Worm (Caenorhabditis elegans): ENCODE measurements around the gene F10C1.23.
A peak's percentile ranks its signal among the peaks of the same experiment; 100 is the strongest.

F10C1.23 gene

DNA sequence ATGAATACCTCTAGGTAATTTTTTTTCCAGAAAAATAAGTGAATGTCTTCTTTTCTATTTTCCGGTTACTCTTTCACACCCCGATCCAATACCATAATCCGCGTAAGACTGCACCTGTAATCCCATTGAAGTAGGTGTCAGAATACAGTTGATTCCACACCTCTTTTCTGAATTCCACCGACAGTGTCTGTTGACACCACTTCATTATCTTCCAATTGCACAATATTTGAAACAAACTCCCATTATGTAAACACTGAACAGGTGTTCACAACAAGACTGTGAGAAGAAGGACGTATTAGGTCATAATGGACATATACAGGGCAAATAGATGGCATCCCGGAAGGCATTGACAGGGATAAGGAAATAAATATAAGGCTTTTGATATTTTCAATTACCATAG lies 19.5 kb downstream of the F10C1.23 start:
- TF ChIP-seq dao-5 (tag; optimal IDR thresholded peaks at IDR 0.05) (no peak), him-1 (tag; optimal IDR thresholded peaks at IDR 0.05) (no peak), W03F9.2 (tag; optimal IDR thresholded peaks at IDR 0.05) (no peak)

- TF ChIP-seq W03F9.2 (tag; optimal IDR thresholded peaks at IDR 0.05), result no peak
- no peak for TF ChIP-seq dao-5 (tag; optimal IDR thresholded peaks at IDR 0.05)
- TF ChIP-seq him-1 (tag; optimal IDR thresholded peaks at IDR 0.05), result peak; percentile 75
Measured at ce11 chrII:5779866-5780265, 22.0 kb downstream of the F10C1.23 start.

DNA sequence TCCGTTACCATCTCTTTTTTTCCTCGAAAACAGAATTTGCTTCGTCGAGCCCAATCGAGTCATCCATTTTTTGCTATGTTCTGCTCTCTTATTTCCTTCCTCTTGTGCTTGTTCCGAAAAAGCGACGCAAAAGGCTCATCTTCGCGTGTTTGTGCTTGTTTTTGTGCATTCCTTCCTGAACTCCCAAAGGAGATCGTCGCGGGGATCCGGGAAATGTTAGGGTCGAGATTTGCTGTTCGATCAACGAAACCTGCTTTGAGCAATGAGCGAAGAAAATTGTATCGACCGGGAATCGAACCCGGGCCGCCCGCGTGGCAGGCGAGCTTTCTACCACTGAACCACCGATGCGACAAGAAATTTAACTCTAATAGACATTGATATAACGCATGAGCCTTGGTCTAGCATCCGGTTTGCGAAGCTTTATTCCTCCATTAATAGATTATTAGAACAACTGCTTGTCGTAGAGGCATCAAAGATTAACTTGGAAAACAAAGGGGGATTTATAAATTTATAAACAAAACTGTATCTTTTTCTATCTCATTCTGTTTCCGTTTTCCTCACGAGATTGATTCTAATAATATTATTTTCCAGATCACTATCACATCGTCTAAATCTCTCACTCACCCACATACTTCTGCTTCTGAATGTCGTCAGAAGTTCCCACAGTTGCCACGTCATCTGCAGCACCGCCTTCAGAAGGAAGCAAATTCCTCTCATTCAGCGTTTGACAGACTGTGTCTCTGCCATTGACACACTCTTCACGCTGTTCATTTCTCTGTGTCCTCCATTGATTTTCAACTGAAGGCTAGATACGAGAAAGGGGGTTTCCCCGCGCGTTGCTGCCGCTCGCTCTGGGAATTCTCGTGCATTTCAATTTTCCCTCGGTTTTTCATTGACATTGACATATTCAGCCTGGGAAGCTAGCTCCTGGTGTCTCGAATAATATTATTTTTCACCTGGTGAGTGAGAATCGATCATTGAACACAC lies 24.4 kb downstream of the F10C1.23 start, which contains the start of gene K05F1.6:
TSS of gene K05F1.6 (plus strand) at position 586 of the 987 bp plus-strand sequence.
- TF ChIP-seq W03F9.2 (tag; optimal IDR thresholded peaks at IDR 0.05) (peak; percentile 67), him-1 (tag; optimal IDR thresholded peaks at IDR 0.05) (peak; percentile 34), dao-5 (tag; optimal IDR thresholded peaks at IDR 0.05) (peak; percentile 47)

ce11 chrII:5785504-5785903 lies 27.7 kb downstream of the F10C1.23 start:
- TF ChIP-seq W03F9.2 (tag; optimal IDR thresholded peaks at IDR 0.05) (no peak), dao-5 (tag; optimal IDR thresholded peaks at IDR 0.05) (no peak), him-1 (tag; optimal IDR thresholded peaks at IDR 0.05) (no peak)

- TF ChIP-seq dao-5 (tag; optimal IDR thresholded peaks at IDR 0.05), result no peak
- no peak for TF ChIP-seq him-1 (tag; optimal IDR thresholded peaks at IDR 0.05)
- TF ChIP-seq W03F9.2 (tag; optimal IDR thresholded peaks at IDR 0.05), result no peak
Measured at ce11 chrII:5788815-5789214, 31.0 kb downstream of the F10C1.23 start, which contains the start of gene K05F1.13. K05F1.13 (plus strand) TSS chrII:5789115.

ce11 chrII:5790313-5790773 lies 32.5 kb downstream of the F10C1.23 start, which contains the start of gene lect-2:
lect-2 (plus strand) TSS chrII:5790723.
- no peak for TF ChIP-seq dao-5 (tag; optimal IDR thresholded peaks at IDR 0.05)
- TF ChIP-seq him-1 (tag; optimal IDR thresholded peaks at IDR 0.05), result no peak
- no peak for TF ChIP-seq W03F9.2 (tag; optimal IDR thresholded peaks at IDR 0.05)

ce11 chrII:5792490-5792889 lies 34.6 kb downstream of the F10C1.23 start, which contains the start of gene K05F1.14:
K05F1.14 (minus strand) TSS chrII:5792590.
- no peak for TF ChIP-seq dao-5 (tag; optimal IDR thresholded peaks at IDR 0.05)
- TF ChIP-seq W03F9.2 (tag; optimal IDR thresholded peaks at IDR 0.05), result no peak
- TF ChIP-seq him-1 (tag; optimal IDR thresholded peaks at IDR 0.05), result no peak

ce11 chrII:5794195-5794594 lies 36.4 kb downstream of the F10C1.23 start, which contains the start of gene acdh-8:
acdh-8 (plus strand) TSS chrII:5794495.
- TF ChIP-seq W03F9.2 (tag; optimal IDR thresholded peaks at IDR 0.05), result no peak
- TF ChIP-seq dao-5 (tag; optimal IDR thresholded peaks at IDR 0.05), result no peak
- no peak for TF ChIP-seq him-1 (tag; optimal IDR thresholded peaks at IDR 0.05)

ce11 chrII:5797348-5797977 lies 39.6 kb downstream of the F10C1.23 start, which contains the start of the genes msp-63 and msp-142:
msp-63 (minus strand) TSS chrII:5797448.
msp-142 (plus strand) TSS chrII:5797927.
- no peak for TF ChIP-seq him-1 (tag; optimal IDR thresholded peaks at IDR 0.05)
- no peak for TF ChIP-seq W03F9.2 (tag; optimal IDR thresholded peaks at IDR 0.05)
- TF ChIP-seq dao-5 (tag; optimal IDR thresholded peaks at IDR 0.05), result no peak

DNA sequence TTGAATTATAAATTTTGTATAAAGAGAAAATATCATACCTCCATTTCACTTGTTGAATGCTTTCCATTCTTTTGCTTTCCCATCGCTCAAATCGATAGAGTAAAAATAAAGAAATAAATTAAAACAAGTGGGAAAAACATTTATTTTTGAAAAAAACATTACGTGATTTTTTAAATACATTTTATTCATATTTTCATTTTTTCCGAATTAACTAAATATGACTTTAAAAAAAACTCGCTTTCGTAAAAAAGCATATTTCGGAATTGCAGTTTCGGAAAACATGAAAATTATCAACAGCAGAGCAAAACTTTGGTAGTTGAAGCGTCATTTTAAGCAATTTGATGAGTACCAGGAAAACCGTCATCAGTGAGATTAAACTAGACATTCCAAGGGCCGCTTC lies 41.7 kb downstream of the F10C1.23 start, which contains the start of gene K05F1.8:
TSS of gene K05F1.8 (minus strand) at position 101 of the 400 bp plus-strand sequence.
- TF ChIP-seq him-1 (tag; optimal IDR thresholded peaks at IDR 0.05) (no peak), W03F9.2 (tag; optimal IDR thresholded peaks at IDR 0.05) (no peak), dao-5 (tag; optimal IDR thresholded peaks at IDR 0.05) (no peak)

DNA sequence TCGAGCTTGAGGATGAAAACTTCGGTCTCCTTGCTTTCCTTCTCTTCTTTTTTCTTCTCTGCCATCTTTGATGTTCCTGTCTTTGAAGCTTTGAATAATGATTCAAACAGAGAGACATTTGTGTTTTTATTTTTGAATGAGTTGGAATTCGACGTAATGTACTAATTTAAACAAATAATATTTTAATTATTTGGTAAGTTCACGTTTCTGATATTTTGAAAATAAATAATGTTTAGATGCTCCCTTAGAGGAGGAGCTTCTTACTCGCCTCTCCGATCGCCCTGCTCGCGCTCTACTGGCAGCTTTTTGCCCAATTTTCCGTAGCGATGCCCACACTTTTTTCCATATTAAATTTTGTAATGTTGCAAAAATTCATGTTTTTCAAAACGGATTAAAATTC lies 43.2 kb downstream of the F10C1.23 start, which contains the start of the genes K05F1.9 and K05F1.1:
TSS of gene K05F1.9 (minus strand) at position 101 of the 400 bp plus-strand sequence.
TSS of gene K05F1.1 (plus strand) at position 308 of the 400 bp plus-strand sequence.
- TF ChIP-seq dao-5 (tag; optimal IDR thresholded peaks at IDR 0.05) (no peak), him-1 (tag; optimal IDR thresholded peaks at IDR 0.05) (no peak), W03F9.2 (tag; optimal IDR thresholded peaks at IDR 0.05) (no peak)

DNA sequence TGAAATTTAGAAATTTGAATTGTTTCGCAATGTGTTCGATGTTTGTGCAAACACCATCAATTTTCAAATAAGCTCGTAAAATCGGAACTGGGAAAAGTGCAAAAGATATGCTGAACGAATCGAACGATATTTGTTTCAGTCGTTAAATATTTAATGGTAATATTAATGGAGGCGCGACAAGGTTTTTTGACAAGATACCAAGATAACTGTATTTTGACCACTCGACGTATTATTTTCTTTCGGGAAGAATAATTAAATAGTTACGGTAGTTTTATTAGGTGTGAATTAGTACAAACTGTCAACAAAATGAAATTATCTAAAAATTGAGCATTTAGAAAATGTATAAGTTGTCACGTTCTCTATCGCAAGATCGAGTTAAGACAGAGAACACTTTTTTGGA lies 46.4 kb downstream of the F10C1.23 start:
- TF ChIP-seq dao-5 (tag; optimal IDR thresholded peaks at IDR 0.05) (no peak), him-1 (tag; optimal IDR thresholded peaks at IDR 0.05) (no peak), W03F9.2 (tag; optimal IDR thresholded peaks at IDR 0.05) (no peak)

DNA sequence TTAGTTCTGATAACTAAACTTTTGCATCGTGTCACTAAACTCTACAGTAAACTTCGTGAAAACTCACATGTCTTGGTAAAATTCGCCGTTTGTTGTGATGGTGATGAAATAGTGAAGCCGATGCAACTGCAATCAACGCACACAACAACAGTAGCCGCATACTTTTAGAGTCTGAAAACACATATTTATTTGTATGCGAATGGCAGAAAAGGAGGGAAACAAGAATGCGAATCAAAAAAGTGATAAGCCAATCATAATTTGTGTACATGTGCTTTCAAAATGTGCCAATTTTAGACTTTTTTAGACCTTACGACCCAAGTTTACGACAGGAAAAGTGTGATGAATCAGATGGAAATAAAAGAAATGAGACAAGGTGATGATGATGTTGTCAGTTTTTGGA lies 47.5 kb downstream of the F10C1.23 start, which contains the start of gene K05F1.10:
TSS of gene K05F1.10 (minus strand) at position 171 of the 400 bp plus-strand sequence.
- no peak for TF ChIP-seq dao-5 (tag; optimal IDR thresholded peaks at IDR 0.05)

Measured in whole organism, L4/young adult.